Worm (Caenorhabditis elegans) whole organism, L1 larva: ENCODE measurements around the gene C12D12.1.

Experiments used
- C16A3.4 ChIP-seq: fragments of 150-350 bp; optimal IDR thresholded peaks from 2 replicates; lab custom pipeline; 2014; ENCODE audit warnings: missing biosample characterization, missing genetic modification characterization
- C34B4.2 ChIP-seq: sonication (generic microtip); optimal IDR thresholded peaks from 2 replicates; lab custom pipeline; 2017; ENCODE audit warnings: mild to moderate bottlenecking, missing genetic modification characterization, missing compliant biosample characterization
- F16B12.6 ChIP-seq: fragments of 150-350 bp; optimal IDR thresholded peaks from 2 replicates; lab custom pipeline; 2014; ENCODE audit warnings: missing biosample characterization, missing genetic modification characterization
- aha-1 ChIP-seq: fragments of 150-350 bp; optimal IDR thresholded peaks from 2 replicates; lab custom pipeline; 2014; ENCODE audit warnings: missing biosample characterization, missing genetic modification characterization
- aly-2 ChIP-seq: fragments of 150-350 bp; optimal IDR thresholded peaks from 2 replicates; lab custom pipeline; 2014; ENCODE audit warnings: missing biosample characterization, missing genetic modification characterization
- ceh-8 ChIP-seq: fragments of 200-800 bp; sonication (Bioruptor generic); optimal IDR thresholded peaks from 2 replicates; lab custom pipeline; 2018; ENCODE audit warnings: mild to moderate bottlenecking, missing genetic modification characterization, moderate library complexity, missing compliant biosample characterization
- ceh-90 ChIP-seq: sonication (generic microtip); optimal IDR thresholded peaks from 2 replicates; lab custom pipeline; 2016; ENCODE audit warnings: missing genetic modification characterization, missing compliant biosample characterization
- dpl-1 ChIP-seq, 3 experiments: fragments of 150-350 bp in 2 of 3; sonication (generic microtip) in 1 of 3; optimal IDR thresholded peaks; 2 replicates each; lab custom pipeline; 2014 to 2017; ENCODE audit warnings: missing biosample characterization in 3 of 3, missing genetic modification characterization in 3 of 3, missing genetic modification reagents in 3 of 3
- egl-13 ChIP-seq: sonication (generic microtip); optimal IDR thresholded peaks from 2 replicates; lab custom pipeline; 2016; ENCODE audit warnings: missing genotype, missing genetic modification reagents, missing genetic modification characterization, missing compliant biosample characterization
- egl-27 ChIP-seq, 2 experiments: fragments of 150-350 bp in 1 of 2; sonication (generic microtip); optimal IDR thresholded peaks; 3 replicates each; lab custom pipeline; 2017 to 2018; ENCODE audit warnings: missing biosample characterization in 2 of 2, missing genetic modification characterization in 2 of 2, missing genetic modification reagents in 2 of 2
- elt-2 ChIP-seq: sonication (generic microtip); optimal IDR thresholded peaks from 2 replicates; lab custom pipeline; 2016; ENCODE audit warnings: missing genetic modification characterization, mild to moderate bottlenecking, inconsistent platforms, missing compliant biosample characterization, missing genetic modification reagents
- elt-3 ChIP-seq, 6 experiments: fragments of 150-350 bp in 1 of 6; sonication (generic microtip); optimal IDR thresholded peaks; 2 replicates each; lab custom pipeline; 2017 to 2018; ENCODE audit warnings: missing biosample characterization in 6 of 6, missing genetic modification characterization in 6 of 6, inconsistent platforms in 1 of 6
- fkh-8 ChIP-seq: sonication (generic microtip); optimal IDR thresholded peaks from 2 replicates; lab custom pipeline; 2016; ENCODE audit warnings: mild to moderate bottlenecking, missing genetic modification characterization, missing compliant biosample characterization
- grh-1 ChIP-seq: fragments of 200-800 bp; sonication (Bioruptor generic); IDR thresholded peaks from 2 replicates; pipeline ENCODE4 v1.3.6; 2022; ENCODE audit warnings: missing genetic modification reagents, missing genetic modification characterization, missing compliant biosample characterization
- hlh-4 ChIP-seq: sonication (generic microtip); optimal IDR thresholded peaks from 2 replicates; lab custom pipeline; 2016; ENCODE audit warnings: mild to moderate bottlenecking, missing genetic modification characterization, missing compliant biosample characterization
- irx-1 ChIP-seq: sonication (generic microtip); optimal IDR thresholded peaks from 2 replicates; lab custom pipeline; 2016; ENCODE audit warnings: missing genetic modification characterization, missing compliant biosample characterization
- lin-13 ChIP-seq: fragments of 150-350 bp; optimal IDR thresholded peaks from 2 replicates; lab custom pipeline; 2014; ENCODE audit warnings: missing biosample characterization, missing genetic modification reagents, missing genetic modification characterization
- lin-14 ChIP-seq: fragments of 200-800 bp; sonication (Bioruptor generic); optimal IDR thresholded peaks from 2 replicates; lab custom pipeline; 2018; ENCODE audit warnings: mild to moderate bottlenecking, missing genetic modification characterization, moderate library complexity, missing compliant biosample characterization
- lin-39 ChIP-seq: fragments of 150-350 bp; optimal IDR thresholded peaks from 2 replicates; lab custom pipeline; 2014; ENCODE audit warnings: missing biosample characterization, missing genetic modification reagents, missing genetic modification characterization
- lir-3 ChIP-seq: sonication (generic microtip); optimal IDR thresholded peaks from 2 replicates; lab custom pipeline; 2016; ENCODE audit warnings: mild to moderate bottlenecking, missing genetic modification characterization, moderate library complexity, missing compliant biosample characterization; ENCODE audit not compliant: poor library complexity
- mef-2 ChIP-seq: fragments of 150-350 bp; optimal IDR thresholded peaks from 2 replicates; lab custom pipeline; 2014; ENCODE audit warnings: missing biosample characterization, missing genetic modification characterization
- nhr-19 ChIP-seq: fragments of 200-800 bp; sonication (Bioruptor generic); conservative IDR thresholded peaks from 2 replicates; pipeline ENCODE4 v1.3.6; 2022; ENCODE audit warnings: missing genetic modification characterization, missing compliant biosample characterization
- nhr-237 ChIP-seq: fragments of 150-350 bp; optimal IDR thresholded peaks from 2 replicates; lab custom pipeline; 2014; ENCODE audit warnings: missing biosample characterization, missing genetic modification characterization
- nhr-47 ChIP-seq: sonication (generic microtip); optimal IDR thresholded peaks from 2 replicates; lab custom pipeline; 2016; ENCODE audit warnings: mild to moderate bottlenecking, missing genetic modification characterization, moderate library complexity, missing compliant biosample characterization
- nhr-71 ChIP-seq: sonication (generic microtip); optimal IDR thresholded peaks from 2 replicates; lab custom pipeline; 2016; ENCODE audit warnings: mild to moderate bottlenecking, missing genetic modification characterization, moderate library complexity, missing compliant biosample characterization
- nhr-77 ChIP-seq: fragments of 150-350 bp; optimal IDR thresholded peaks from 2 replicates; lab custom pipeline; 2014; ENCODE audit warnings: missing biosample characterization, missing genetic modification characterization
- nhr-85 ChIP-seq: sonication (generic microtip); peaks from one replicate; lab custom pipeline; 2016; ENCODE audit warnings: missing genetic modification characterization, inconsistent platforms, missing compliant biosample characterization
- nhr-90 ChIP-seq: sonication (generic microtip); optimal IDR thresholded peaks from 2 replicates; lab custom pipeline; 2016; ENCODE audit warnings: mild to moderate bottlenecking, missing genetic modification characterization, missing compliant biosample characterization; ENCODE audit not compliant: poor library complexity
- pag-3 ChIP-seq: sonication (generic microtip); optimal IDR thresholded peaks from 2 replicates; lab custom pipeline; 2017; ENCODE audit warnings: missing genetic modification characterization, mild to moderate bottlenecking, missing compliant biosample characterization, antibody characterized with exemption, borderline replicate concordance; ENCODE audit not compliant: insufficient read depth
- pax-3 ChIP-seq: fragments of 200-800 bp; sonication (Bioruptor generic); optimal IDR thresholded peaks from 2 replicates; lab custom pipeline; 2018; ENCODE audit warnings: mild to moderate bottlenecking, missing genetic modification characterization, moderate library complexity, missing compliant biosample characterization
- pqm-1 ChIP-seq: sonication (generic microtip); optimal IDR thresholded peaks from 3 replicates; lab custom pipeline; 2017; ENCODE audit warnings: missing biosample characterization, missing genetic modification characterization
- rnt-1 ChIP-seq: sonication (generic microtip); optimal IDR thresholded peaks from 2 replicates; lab custom pipeline; 2016; ENCODE audit warnings: mild to moderate bottlenecking, missing genetic modification characterization, moderate library complexity, missing compliant biosample characterization
- skn-1 ChIP-seq: fragments of 150-350 bp; optimal IDR thresholded peaks from 2 replicates; lab custom pipeline; 2014; ENCODE audit warnings: missing biosample characterization, missing genetic modification characterization
- sptf-1 ChIP-seq: fragments of 150-350 bp; optimal IDR thresholded peaks from 2 replicates; lab custom pipeline; 2014; ENCODE audit warnings: missing biosample characterization, missing genetic modification characterization
- swsn-7 ChIP-seq: sonication (generic microtip); optimal IDR thresholded peaks from 2 replicates; lab custom pipeline; 2016; ENCODE audit warnings: missing genetic modification characterization, missing compliant biosample characterization
- tbx-2 ChIP-seq: sonication (generic microtip); optimal IDR thresholded peaks from 2 replicates; lab custom pipeline; 2016; ENCODE audit warnings: missing genetic modification characterization, missing compliant biosample characterization
- tlp-1 ChIP-seq: fragments of 150-350 bp; optimal IDR thresholded peaks from 2 replicates; lab custom pipeline; 2014; ENCODE audit warnings: missing biosample characterization, missing genetic modification characterization
- unc-30 ChIP-seq: sonication (generic microtip); optimal IDR thresholded peaks from 2 replicates; lab custom pipeline; 2017; ENCODE audit warnings: missing biosample characterization, missing genetic modification characterization
- unc-62 ChIP-seq: fragments of 150-350 bp; optimal IDR thresholded peaks from 2 replicates; lab custom pipeline; 2014; ENCODE audit warnings: missing biosample characterization, missing genetic modification reagents, missing genetic modification characterization
- unc-86 ChIP-seq: sonication (generic microtip); optimal IDR thresholded peaks from 2 replicates; lab custom pipeline; 2016; ENCODE audit warnings: missing genetic modification characterization, missing compliant biosample characterization
- unc-98 ChIP-seq: fragments of 200-800 bp; sonication (Bioruptor generic); IDR thresholded peaks from 2 replicates; pipeline ENCODE4 v1.3.6; 2022; ENCODE audit warnings: missing genetic modification characterization, missing compliant biosample characterization
- vab-15 ChIP-seq: sonication (generic microtip); optimal IDR thresholded peaks from 2 replicates; lab custom pipeline; 2017; ENCODE audit warnings: missing genotype, mild to moderate bottlenecking, missing genetic modification characterization, missing compliant biosample characterization
- xbp-1 ChIP-seq: sonication (generic microtip); optimal IDR thresholded peaks from 2 replicates; lab custom pipeline; 2016; ENCODE audit warnings: missing genetic modification characterization, missing compliant biosample characterization
- zag-1 ChIP-seq: fragments of 150-350 bp; optimal IDR thresholded peaks from 2 replicates; lab custom pipeline; 2014; ENCODE audit warnings: missing biosample characterization, missing genetic modification characterization
- ztf-4 ChIP-seq: fragments of 150-350 bp; optimal IDR thresholded peaks from 2 replicates; lab custom pipeline; 2014; ENCODE audit warnings: missing biosample characterization, missing genetic modification characterization

Gene C12D12.1

DNA sequence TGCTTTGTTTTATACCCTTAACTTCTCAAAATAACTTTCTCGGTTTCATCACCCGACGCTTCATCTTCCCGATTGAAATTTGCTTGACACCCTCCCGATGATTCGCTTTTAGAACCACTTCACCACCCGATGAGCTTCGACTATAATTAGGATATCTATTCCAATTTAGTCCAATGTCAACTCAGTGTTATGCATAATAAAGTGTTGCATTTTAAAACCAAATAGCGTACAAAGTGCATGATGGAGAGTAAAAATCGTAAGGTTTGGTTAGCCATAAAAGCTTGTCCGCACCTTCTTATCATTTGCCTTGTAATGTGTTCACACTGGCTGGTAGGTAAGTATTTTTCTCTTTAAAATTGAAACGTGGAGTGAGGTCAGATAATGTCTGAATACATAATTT lies at the start of gene C12D12.1:
Gene C12D12.1 (plus strand): TSS at position 301 of the 400 bp plus-strand sequence.
- TF ChIP-seq egl-13 (no peak), nhr-71 (tag; lab: Kevin White, UChicago) (no peak), swsn-7 (tag; lab: Kevin White, UChicago) (no peak), nhr-77 (tag; lab: Kevin White, UChicago) (no peak), nhr-47 (tag; lab: Kevin White, UChicago) (no peak), vab-15 (tag; lab: Kevin White, UChicago) (no peak), zag-1 (tag; lab: Kevin White, UChicago) (no peak), lir-3 (tag; lab: Kevin White, UChicago) (no peak), pqm-1 (tag; lab: Kevin White, UChicago) (no peak), C34B4.2 (no peak), mef-2 (tag; lab: Kevin White, UChicago) (no peak), ceh-90 (tag; lab: Kevin White, UChicago) (no peak), ceh-8 (no peak), egl-27 (tag; optimal IDR thresholded peaks at IDR 0.05; lab: Kevin White, UChicago) (no peak), irx-1 (tag; lab: Kevin White, UChicago) (no peak)

DNA sequence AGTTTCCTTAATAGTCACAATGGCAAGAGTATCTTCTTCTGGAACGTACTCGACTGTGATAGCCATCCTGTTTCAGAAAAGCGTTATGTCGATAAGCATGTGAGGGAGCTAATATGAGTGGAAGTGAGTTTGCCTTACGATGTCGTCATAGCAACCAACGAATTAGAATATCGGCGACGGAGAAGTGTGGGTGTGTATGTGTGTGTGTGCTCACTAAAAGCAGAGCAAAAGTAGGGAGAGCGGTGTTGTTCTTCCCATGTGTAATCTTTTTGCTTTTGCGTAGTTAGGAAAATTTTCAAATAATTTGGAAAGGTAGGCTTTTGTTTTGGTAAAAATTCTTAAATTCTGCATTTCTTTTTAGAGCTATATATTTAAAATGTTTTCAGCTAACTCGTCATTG lies 47.9 kb upstream of the C12D12.1 start, which contains the start of gene ZK813.5:
Gene ZK813.5 (minus strand): TSS at position 101 of the 400 bp plus-strand sequence.
- no peak for TF ChIP-seq aly-2
- no peak for TF ChIP-seq fkh-8
- TF ChIP-seq mef-2 (tag; lab: Kevin White, UChicago): no peak
- no peak for TF ChIP-seq ceh-8
- TF ChIP-seq tlp-1: no peak
- no peak for TF ChIP-seq egl-27 (tag; optimal IDR thresholded peaks at IDR 0.05; lab: Kevin White, UChicago)
- no peak for TF ChIP-seq skn-1 (tag; lab: Kevin White, UChicago)

DNA sequence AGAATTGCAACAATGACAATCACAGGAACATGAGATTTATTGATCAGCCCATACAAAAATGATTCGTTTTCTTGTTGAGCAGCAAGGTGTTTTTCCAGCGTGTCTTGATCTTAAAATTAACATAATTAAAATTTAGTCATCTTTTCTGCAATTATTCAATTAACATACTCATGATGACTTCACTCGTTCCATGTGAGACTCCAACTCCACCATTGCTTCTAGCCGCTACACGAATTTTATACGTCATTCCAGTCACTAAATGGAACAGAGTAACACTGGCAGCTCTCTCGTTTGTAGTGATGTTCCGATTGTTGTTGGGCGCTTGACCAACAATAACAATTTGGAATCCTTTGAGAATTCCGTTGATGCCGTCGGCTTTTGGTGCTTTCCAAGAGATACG lies 45.2 kb upstream of the C12D12.1 start:
- TF ChIP-seq skn-1 (tag; lab: Kevin White, UChicago): no peak
- TF ChIP-seq xbp-1 (tag; lab: Kevin White, UChicago): no peak
- no peak for TF ChIP-seq dpl-1 (GFP tag; optimal IDR thresholded peaks at IDR 0.05; lab: Kevin White, UChicago)
- TF ChIP-seq F16B12.6 (tag; lab: Kevin White, UChicago): no peak
- no peak for TF ChIP-seq elt-2 (tag; lab: Kevin White, UChicago)
- no peak for TF ChIP-seq lin-39 (tag; lab: Kevin White, UChicago)
- no peak for TF ChIP-seq lin-13
- TF ChIP-seq nhr-85: no peak
- TF ChIP-seq egl-27 (tag; optimal IDR thresholded peaks at IDR 0.05; lab: Kevin White, UChicago): no peak
- TF ChIP-seq pqm-1 (tag; lab: Kevin White, UChicago): no peak
- TF ChIP-seq grh-1: no peak
- TF ChIP-seq nhr-47 (tag; lab: Kevin White, UChicago): no peak
- TF ChIP-seq nhr-71 (tag; lab: Kevin White, UChicago): no peak
- TF ChIP-seq lin-14 (GFP tag; lab: Kevin White, UChicago): no peak
- TF ChIP-seq egl-13: no peak
- TF ChIP-seq unc-30 (tag; lab: Kevin White, UChicago): no peak
- no peak for TF ChIP-seq nhr-90
- no peak for TF ChIP-seq pax-3

DNA sequence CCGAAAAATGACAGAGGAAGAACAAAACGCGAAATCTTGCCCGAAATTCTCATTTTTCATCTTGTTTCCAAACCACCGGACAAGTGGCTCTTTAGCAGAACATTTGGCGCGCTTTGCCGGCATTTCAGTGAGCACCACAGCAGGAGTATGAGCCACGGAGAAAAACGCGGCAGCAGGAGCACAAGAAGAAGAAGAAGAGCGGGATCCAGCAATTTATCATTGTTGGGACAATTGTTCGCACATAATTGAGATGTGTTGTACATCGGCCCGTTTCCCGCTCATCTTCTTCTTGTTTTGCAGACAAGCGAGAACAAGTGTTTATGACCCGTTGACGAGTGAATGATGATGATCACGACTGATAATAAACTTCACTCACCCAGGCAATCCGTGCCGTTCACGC lies 43.5 kb upstream of the C12D12.1 start:
- TF ChIP-seq nhr-85 (no peak), vab-15 (tag; lab: Kevin White, UChicago) (no peak), tbx-2 (tag; lab: Kevin White, UChicago) (no peak), lin-14 (GFP tag; lab: Kevin White, UChicago) (peak; percentile 85), pag-3 (tag; lab: Kevin White, UChicago) (no peak), rnt-1 (tag; lab: Kevin White, UChicago) (peak; percentile 62), nhr-237 (tag; lab: Kevin White, UChicago) (no peak), lin-39 (tag; lab: Kevin White, UChicago) (peak; percentile 15), unc-62 (no peak), hlh-4 (tag; lab: Kevin White, UChicago) (no peak), ceh-90 (tag; lab: Kevin White, UChicago) (no peak), nhr-19 (no peak), aha-1 (tag; lab: Kevin White, UChicago) (no peak), unc-86 (tag; lab: Kevin White, UChicago) (no peak), egl-27 (tag; optimal IDR thresholded peaks at IDR 0.05; lab: Kevin White, UChicago) (no peak), C16A3.4 (no peak), irx-1 (tag; lab: Kevin White, UChicago) (no peak), nhr-71 (tag; lab: Kevin White, UChicago) (peak; percentile 47), unc-98 (GFP tag; lab: Robert Waterston, UW) (no peak), ztf-4 (no peak), elt-3 (tag; optimal IDR thresholded peaks at IDR 0.05; lab: Kevin White, UChicago) (no peak), lir-3 (tag; lab: Kevin White, UChicago) (no peak), mef-2 (tag; lab: Kevin White, UChicago) (no peak), sptf-1 (tag; lab: Kevin White, UChicago) (no peak)
